Fruit fly (Drosophila melanogaster) whole organism, embryonic: ENCODE data around the gene CG10621.

Source experiments
- Blimp-1 ChIP-seq: fragments of 200-800 bp; sonication (Bioruptor generic); optimal IDR thresholded peaks from 3 replicates; lab custom pipeline; 2018; ENCODE audit warnings: missing biosample characterization, missing genetic modification characterization, mild to moderate bottlenecking, moderate library complexity, missing genetic modification reagents
- CG10565 ChIP-seq: fragments of 200-800 bp; sonication (Bioruptor generic); optimal IDR thresholded peaks from 3 replicates; lab custom pipeline; 2016; ENCODE audit warnings: missing biosample characterization, mild to moderate bottlenecking, missing genetic modification characterization
- CG13296 ChIP-seq: fragments of 200-800 bp; sonication (Bioruptor generic); optimal IDR thresholded peaks from 3 replicates; lab custom pipeline; 2018; ENCODE audit warnings: missing biosample characterization, mild to moderate bottlenecking, missing genetic modification characterization
- CG15601 ChIP-seq: fragments of 200-800 bp; sonication (Bioruptor generic); optimal IDR thresholded peaks from 3 replicates; lab custom pipeline; 2019; ENCODE audit warnings: missing biosample characterization, mild to moderate bottlenecking, missing genetic modification characterization, moderate library complexity
- CG17186 ChIP-seq: fragments of 200-800 bp; sonication (Bioruptor generic); optimal IDR thresholded peaks from 3 replicates; lab custom pipeline; 2017; ENCODE audit warnings: missing biosample characterization, missing genetic modification reagents, missing genetic modification characterization
- CG1832 ChIP-seq: fragments of 200-800 bp; sonication (Bioruptor generic); optimal IDR thresholded peaks from 2 replicates; lab custom pipeline; 2017; ENCODE audit warnings: missing biosample characterization, mild to moderate bottlenecking, missing genetic modification characterization, inconsistent platforms
- CG2199 ChIP-seq: fragments of 200-800 bp; sonication (Bioruptor generic); IDR thresholded peaks from 3 replicates; pipeline ENCODE4 v1.3.6; 2022; ENCODE audit warnings: missing biosample characterization, missing genetic modification characterization
- CG2712 ChIP-seq: fragments of 200-800 bp; optimal IDR thresholded peaks from 3 replicates; lab custom pipeline; 2019; ENCODE audit warnings: missing biosample characterization, mild to moderate bottlenecking, missing genetic modification characterization, moderate library complexity
- CG2889 ChIP-seq: fragments of 200-800 bp; sonication (Bioruptor generic); IDR thresholded peaks from 3 replicates; pipeline ENCODE4 v1.3.6; 2022; ENCODE audit warnings: missing biosample characterization, missing genetic modification characterization
- CG31224 ChIP-seq: fragments of 200-800 bp; sonication (Bioruptor generic); IDR thresholded peaks from 2 replicates; pipeline ENCODE4 v1.3.6; 2022; ENCODE audit warnings: missing biosample characterization, missing genetic modification characterization
- CG6813 ChIP-seq: fragments of 200-800 bp; sonication (Bioruptor generic); optimal IDR thresholded peaks from 2 replicates; lab custom pipeline; 2017; ENCODE audit warnings: missing biosample characterization, missing genetic modification characterization, mild to moderate bottlenecking, moderate library complexity, missing genetic modification reagents
- CG8290 ChIP-seq, 3 experiments: fragments of 200-800 bp; sonication (Bioruptor generic); optimal IDR thresholded peaks; 2 replicates each; lab custom pipeline; 2016 to 2019; ENCODE audit warnings: missing biosample characterization in 3 of 3, missing genetic modification characterization in 3 of 3, mild to moderate bottlenecking in 2 of 3, moderate library complexity in 1 of 3
- CG8388 ChIP-seq: fragments of 200-800 bp; sonication (Bioruptor generic); optimal IDR thresholded peaks from 2 replicates; lab custom pipeline; 2019; ENCODE audit warnings: missing biosample characterization, mild to moderate bottlenecking, missing genetic modification characterization, moderate library complexity
- CG8944 ChIP-seq: fragments of 200-800 bp; sonication (Bioruptor generic); optimal IDR thresholded peaks from 3 replicates; lab custom pipeline; 2016; ENCODE audit warnings: missing biosample characterization, missing genetic modification characterization
- CG9727 ChIP-seq: fragments of 200-800 bp; sonication (Bioruptor generic); optimal IDR thresholded peaks from 3 replicates; lab custom pipeline; 2017; ENCODE audit warnings: missing biosample characterization, mild to moderate bottlenecking, missing genetic modification characterization
- CrebB ChIP-seq: fragments of 200-800 bp; sonication (Bioruptor generic); optimal IDR thresholded peaks from 3 replicates; lab custom pipeline; 2018; ENCODE audit warnings: missing biosample characterization, mild to moderate bottlenecking, missing genetic modification characterization
- D19B ChIP-seq: fragments of 200-800 bp; sonication (Bioruptor generic); optimal IDR thresholded peaks from 2 replicates; lab custom pipeline; 2017; ENCODE audit warnings: missing biosample characterization, mild to moderate bottlenecking, missing genetic modification characterization
- Deaf1 ChIP-seq: fragments of 200-800 bp; optimal IDR thresholded peaks from 3 replicates; lab custom pipeline; 2019; ENCODE audit warnings: missing biosample characterization, mild to moderate bottlenecking, missing genetic modification characterization, moderate library complexity
- Dek ChIP-seq: fragments of 200-800 bp; sonication (Bioruptor generic); optimal IDR thresholded peaks from 3 replicates; lab custom pipeline; 2019; ENCODE audit warnings: missing biosample characterization, mild to moderate bottlenecking, missing genetic modification characterization, moderate library complexity
- E2f1 ChIP-seq: fragments of 200-800 bp; sonication (Bioruptor generic); IDR thresholded peaks from 2 replicates; pipeline ENCODE4 v1.3.6; 2022; ENCODE audit warnings: missing biosample characterization, missing genetic modification characterization
- HLHmδ ChIP-seq: fragments of 200-800 bp; sonication (Bioruptor generic); optimal IDR thresholded peaks from 2 replicates; lab custom pipeline; 2018; ENCODE audit warnings: missing biosample characterization, mild to moderate bottlenecking, missing genetic modification characterization, moderate library complexity
- Hand ChIP-seq: fragments of 200-800 bp; sonication (Bioruptor generic); optimal IDR thresholded peaks from 2 replicates; lab custom pipeline; 2017; ENCODE audit warnings: mild to moderate bottlenecking, missing biosample characterization, missing genetic modification reagents, missing genetic modification characterization
- HmgD ChIP-seq: fragments of 200-800 bp; sonication (Bioruptor generic); optimal IDR thresholded peaks from 3 replicates; lab custom pipeline; 2016; ENCODE audit warnings: missing biosample characterization, missing genetic modification characterization
- Hr39 ChIP-seq: fragments of >200 bp; optimal IDR thresholded peaks from 2 replicates; lab custom pipeline; 2017
- Hsf ChIP-seq: fragments of 200-800 bp; sonication (Bioruptor generic); optimal IDR thresholded peaks from 3 replicates; lab custom pipeline; 2016; ENCODE audit warnings: missing biosample characterization, missing genetic modification characterization
- MBD-R2 ChIP-seq: fragments of 200-800 bp; sonication (Bioruptor generic); IDR thresholded peaks from 2 replicates; pipeline ENCODE4 v1.3.6; 2022; ENCODE audit warnings: missing biosample characterization, missing genetic modification characterization
- Med ChIP-seq: fragments of 200-800 bp; sonication (Bioruptor generic); peaks from one replicate; lab custom pipeline; 2016; ENCODE audit warnings: missing biosample characterization, missing genetic modification characterization, mild to moderate bottlenecking, inconsistent platforms, moderate library complexity
- Nf-YC ChIP-seq: fragments of 200-800 bp; optimal IDR thresholded peaks from 3 replicates; lab custom pipeline; 2019; ENCODE audit warnings: missing biosample characterization, mild to moderate bottlenecking, missing genetic modification characterization, moderate library complexity
- Scr ChIP-seq: fragments of 200-800 bp; sonication (Bioruptor generic); IDR thresholded peaks from 2 replicates; pipeline ENCODE4 v1.3.6; 2022; ENCODE audit warnings: missing biosample characterization, missing genetic modification characterization; ENCODE audit not compliant: partially characterized antibody
- Vsx1 ChIP-seq: fragments of 200-800 bp; sonication (Bioruptor generic); optimal IDR thresholded peaks from 2 replicates; lab custom pipeline; 2017; ENCODE audit warnings: missing biosample characterization, mild to moderate bottlenecking, missing genetic modification characterization, missing genetic modification reagents
- amos ChIP-seq: fragments of 200-800 bp; sonication (Bioruptor generic); IDR thresholded peaks from 2 replicates; pipeline ENCODE4 v1.3.6; 2022; ENCODE audit warnings: missing biosample characterization, missing genetic modification characterization; ENCODE audit not compliant: partially characterized antibody
- ash1 ChIP-seq: fragments of 200-800 bp; sonication (Bioruptor generic); optimal IDR thresholded peaks from 2 replicates; lab custom pipeline; 2018; ENCODE audit warnings: missing biosample characterization, mild to moderate bottlenecking, missing genetic modification characterization
- bsh ChIP-seq, 2 experiments: fragments of 200-800 bp; sonication (Bioruptor generic); optimal IDR thresholded peaks; 2 replicates each; lab custom pipeline; 2017 to 2018; ENCODE audit warnings: mild to moderate bottlenecking in 2 of 2, missing biosample characterization in 2 of 2, missing genetic modification characterization in 2 of 2, moderate library complexity in 1 of 2
- crol ChIP-seq: fragments of 200-800 bp; sonication (Bioruptor generic); IDR thresholded peaks from 2 replicates; pipeline ENCODE4 v1.3.6; 2022; ENCODE audit warnings: missing biosample characterization, missing genetic modification characterization
- ham ChIP-seq: fragments of 200-800 bp; sonication (Bioruptor generic); IDR thresholded peaks from 2 replicates; pipeline ENCODE4 v1.3.6; 2022; ENCODE audit warnings: missing biosample characterization, missing genetic modification characterization
- kah ChIP-seq: fragments of 200-800 bp; sonication (Bioruptor generic); optimal IDR thresholded peaks from 2 replicates; lab custom pipeline; 2018; ENCODE audit warnings: missing biosample characterization, mild to moderate bottlenecking, missing genetic modification characterization
- lab ChIP-seq: fragments of 200-800 bp; sonication (Bioruptor generic); optimal IDR thresholded peaks from 3 replicates; lab custom pipeline; 2017; ENCODE audit warnings: missing biosample characterization, missing genetic modification characterization, mild to moderate bottlenecking, moderate library complexity, missing genetic modification reagents
- lbe ChIP-seq: fragments of 200-800 bp; sonication (Bioruptor generic); optimal IDR thresholded peaks from 2 replicates; lab custom pipeline; 2016; ENCODE audit warnings: missing biosample characterization, mild to moderate bottlenecking, missing genetic modification characterization
- nmo ChIP-seq: fragments of 200-800 bp; sonication (Bioruptor generic); optimal IDR thresholded peaks from 2 replicates; lab custom pipeline; 2018; ENCODE audit warnings: missing biosample characterization, mild to moderate bottlenecking, missing genetic modification characterization, moderate library complexity
- pnt ChIP-seq: fragments of 200-800 bp; sonication (Bioruptor generic); optimal IDR thresholded peaks from 3 replicates; lab custom pipeline; 2016; ENCODE audit warnings: missing biosample characterization, missing genetic modification characterization
- sd ChIP-seq: fragments of 200-800 bp; sonication (Bioruptor generic); optimal IDR thresholded peaks from 3 replicates; lab custom pipeline; 2018; ENCODE audit warnings: missing biosample characterization, mild to moderate bottlenecking, missing genetic modification characterization, moderate library complexity
- stwl ChIP-seq: fragments of 200-800 bp; sonication (Bioruptor generic); optimal IDR thresholded peaks from 3 replicates; lab custom pipeline; 2018; ENCODE audit warnings: missing biosample characterization, mild to moderate bottlenecking, missing genetic modification characterization, moderate library complexity
- sug ChIP-seq: fragments of 200-800 bp; optimal IDR thresholded peaks from 2 replicates; lab custom pipeline; 2019; ENCODE audit warnings: missing biosample characterization, mild to moderate bottlenecking, missing genetic modification characterization, moderate library complexity
- z ChIP-seq: fragments of 200-800 bp; sonication (Bioruptor generic); IDR thresholded peaks from 3 replicates; pipeline ENCODE4 v1.3.6; 2022; ENCODE audit warnings: missing biosample characterization, missing genetic modification characterization

Gene CG10621

dm6 chr2L:18945765-18946552, 8.3 kb downstream of the CG10621 start, which contains the start of gene CG46304:
TSS of gene CG46304 (plus strand) at chr2L:18946305.
- TF ChIP-seq ham (GFP tag; lab: Robert Waterston, UW), result 0 out of 2 replicates have a peak, but pooled peaks have one; percentile 6
- TF ChIP-seq CG2199, result 0 out of 3 replicates have a peak, but pooled peaks have one; percentile 14
- no peak for TF ChIP-seq kah (GFP tag; lab: Kevin White, UChicago)
- no peak for TF ChIP-seq CG8944 (GFP tag; lab: Kevin White, UChicago)
- no peak for TF ChIP-seq Scr (GFP tag; lab: Robert Waterston, UW)
- peak; percentile 53 for TF ChIP-seq crol (GFP tag; lab: Robert Waterston, UW)
- no peak for TF ChIP-seq CG10565 (GFP tag; lab: Kevin White, UChicago)
- TF ChIP-seq CG8388 (GFP tag; lab: Kevin White, UChicago), result peak; percentile 40
- TF ChIP-seq Deaf1 (tag; lab: Kevin White, UChicago), result peak; percentile 56
- TF ChIP-seq sd (tag; lab: Kevin White, UChicago), result peak; percentile 18
- peak; percentile 15 for TF ChIP-seq HLHmδ (GFP tag; lab: Kevin White, UChicago)
- TF ChIP-seq CG31224 (GFP tag; lab: Robert Waterston, UW), result peak; percentile 79
- TF ChIP-seq CG9727 (GFP tag; lab: Kevin White, UChicago), result no peak
- no peak for TF ChIP-seq stwl (tag; lab: Kevin White, UChicago)
- peak; percentile 75 for TF ChIP-seq z (GFP tag; lab: Robert Waterston, UW)
- TF ChIP-seq Med (GFP tag; lab: Kevin White, UChicago), result peak; percentile 0

DNA sequence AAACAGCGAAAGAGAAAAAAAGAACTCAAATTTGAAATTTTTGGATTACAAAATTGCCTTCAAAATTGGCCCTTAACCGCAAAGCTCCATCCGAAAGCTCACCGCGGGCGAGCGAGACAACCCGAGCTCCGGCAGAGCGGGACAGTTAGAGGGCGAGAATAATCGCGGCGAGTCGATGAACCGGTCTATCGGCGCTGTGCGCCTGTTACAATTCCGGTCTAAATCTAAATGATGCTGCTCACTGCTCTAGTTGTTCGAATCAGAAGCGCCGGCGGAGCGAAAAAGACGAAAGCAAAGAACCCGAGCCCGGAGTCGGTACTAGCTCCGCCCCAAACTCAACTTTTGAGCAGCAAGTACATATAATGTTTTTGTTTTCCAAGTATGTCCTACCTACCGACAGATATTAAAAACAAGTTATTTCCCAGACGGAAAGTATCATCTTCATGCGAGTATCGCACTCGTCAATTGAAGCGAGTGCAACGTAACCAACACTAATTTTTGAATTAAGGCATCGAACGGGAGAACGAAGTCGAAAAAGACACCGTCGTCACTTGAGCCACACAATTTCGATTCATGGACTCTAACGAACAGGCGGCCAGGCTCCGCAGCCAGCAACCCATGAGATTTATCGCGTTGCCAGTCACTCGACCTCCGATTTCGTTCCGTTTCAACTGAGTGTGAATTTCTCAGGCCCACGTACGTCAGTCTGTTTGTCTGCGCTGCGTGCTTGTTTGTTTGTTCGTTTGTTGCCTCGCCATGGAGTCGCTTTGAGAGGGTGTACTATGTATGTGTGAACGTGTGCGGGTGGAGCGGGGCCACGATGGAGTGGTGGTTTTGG, 9.8 kb downstream of the CG10621 start:
- TF ChIP-seq Blimp-1, result no peak
- peak; percentile 71 for TF ChIP-seq Nf-YC
- peak; percentile 98 for TF ChIP-seq CG1832 (GFP tag; lab: Kevin White, UChicago)
- no peak for TF ChIP-seq CG10565 (GFP tag; lab: Kevin White, UChicago)
- peak; percentile 60 for TF ChIP-seq lab (GFP tag; lab: Kevin White, UChicago)
- peak; percentile 39 for TF ChIP-seq lbe (GFP tag; lab: Kevin White, UChicago)
- no peak for TF ChIP-seq Dek (tag; lab: Kevin White, UChicago)
- no peak for TF ChIP-seq Hsf (GFP tag; lab: Kevin White, UChicago)
- TF ChIP-seq pnt (GFP tag; lab: Kevin White, UChicago), result no peak
- TF ChIP-seq amos (GFP tag; lab: Robert Waterston, UW), result no peak
- no peak for TF ChIP-seq E2f1 (GFP tag; lab: Robert Waterston, UW)
- peak in 1 of 2 experiments; percentile 48 for TF ChIP-seq bsh (GFP tag; optimal IDR thresholded peaks at IDR 0.05; lab: Kevin White, UChicago)
- no peak for TF ChIP-seq Vsx1
- peak; percentile 3 for TF ChIP-seq CrebB
- TF ChIP-seq CG15601 (tag; lab: Kevin White, UChicago), result peak; percentile 34
- peak; percentile 0 for TF ChIP-seq CG2712 (tag; lab: Kevin White, UChicago)
- TF ChIP-seq MBD-R2, result no peak
- TF ChIP-seq CG8290 (GFP tag; optimal IDR thresholded peaks at IDR 0.05; lab: Kevin White, UChicago), result no peak
- peak in 1 of 2 experiments; percentile 76 for TF ChIP-seq CG8290 (tag; optimal IDR thresholded peaks at IDR 0.05; lab: Kevin White, UChicago)
- peak; percentile 21 for TF ChIP-seq CG6813 (GFP tag; lab: Kevin White, UChicago)
- TF ChIP-seq CG13296 (GFP tag; lab: Kevin White, UChicago), result peak; percentile 69
- no peak for TF ChIP-seq D19B
- TF ChIP-seq HmgD (GFP tag; lab: Kevin White, UChicago), result peak; percentile 77
- no peak for TF ChIP-seq CG17186 (GFP tag; lab: Kevin White, UChicago)
- TF ChIP-seq sug, result peak; percentile 48
- no peak for TF ChIP-seq Hr39 (lab: Kevin White, UChicago)
- TF ChIP-seq nmo (GFP tag; lab: Kevin White, UChicago), result peak; percentile 0
- peak; percentile 52 for TF ChIP-seq Hand (GFP tag; lab: Kevin White, UChicago)
- TF ChIP-seq ash1 (GFP tag; lab: Kevin White, UChicago), result peak; percentile 43
- TF ChIP-seq CG2889 (GFP tag; lab: Robert Waterston, UW), result no peak
